Worm (Caenorhabditis elegans) whole organism, L4 larva: ENCODE results near the gene F59F4.3.

ENCODE experiments used
- D1046.2 ChIP-seq: fragments of 200-800 bp; sonication (Bioruptor generic); IDR thresholded peaks from 2 replicates; pipeline ENCODE4 v1.3.6; 2022; ENCODE audit warnings: missing genetic modification characterization, missing compliant biosample characterization
- F26F4.8 ChIP-seq: fragments of 200-800 bp; sonication (Bioruptor generic); conservative IDR thresholded peaks from 2 replicates; pipeline ENCODE4 v1.3.6; 2022; ENCODE audit warnings: missing genetic modification characterization, missing compliant biosample characterization
- F37D6.2 ChIP-seq: sonication (generic microtip); optimal IDR thresholded peaks from 2 replicates; lab custom pipeline; 2016; ENCODE audit warnings: mild to moderate bottlenecking, missing genetic modification characterization, missing compliant biosample characterization
- F44E2.7 ChIP-seq: fragments of 200-800 bp; sonication (Bioruptor generic); IDR thresholded peaks from 2 replicates; pipeline ENCODE4 v2.1.2; 2022; ENCODE audit warnings: missing genetic modification characterization, missing compliant biosample characterization
- R02D3.7 ChIP-seq: fragments of 150-350 bp; sonication (generic microtip); optimal IDR thresholded peaks from 3 replicates; lab custom pipeline; 2014; ENCODE audit warnings: missing biosample characterization, missing genetic modification characterization
- daf-12 ChIP-seq: fragments of 150-350 bp; optimal IDR thresholded peaks from 2 replicates; lab custom pipeline; 2014; ENCODE audit warnings: missing biosample characterization, missing genetic modification reagents, missing genetic modification characterization
- daf-16 ChIP-seq, 3 experiments: sonication (generic microtip); optimal IDR thresholded peaks; 2 replicates each; lab custom pipeline; 2016 to 2017; ENCODE audit warnings: missing genetic modification characterization in 3 of 3, missing genetic modification reagents in 3 of 3, mild to moderate bottlenecking in 2 of 3, missing compliant biosample characterization in 2 of 3, missing biosample characterization in 1 of 3, moderate library complexity in 1 of 3
- daf-8 ChIP-seq: fragments of 200-800 bp; sonication (Bioruptor generic); IDR thresholded peaks from 2 replicates; pipeline ENCODE4 v1.3.6; 2022; ENCODE audit warnings: missing genetic modification characterization, missing compliant biosample characterization
- dmd-6 ChIP-seq: fragments of 200-800 bp; sonication (Bioruptor generic); IDR thresholded peaks from 2 replicates; pipeline ENCODE4 v1.3.6; 2022; ENCODE audit warnings: missing genetic modification reagents, missing genetic modification characterization, missing compliant biosample characterization
- dmd-9 ChIP-seq: fragments of 200-800 bp; sonication (Bioruptor generic); IDR thresholded peaks from 2 replicates; pipeline ENCODE4 v1.3.6; 2022; ENCODE audit warnings: missing genetic modification reagents, missing genetic modification characterization, missing compliant biosample characterization
- duxl-1 ChIP-seq: sonication (generic microtip); optimal IDR thresholded peaks from 2 replicates; lab custom pipeline; 2016; ENCODE audit warnings: mild to moderate bottlenecking, missing genetic modification characterization, moderate library complexity, missing compliant biosample characterization; ENCODE audit not compliant: poor library complexity
- dve-1 ChIP-seq: sonication (generic microtip); optimal IDR thresholded peaks from 2 replicates; lab custom pipeline; 2017; ENCODE audit warnings: antibody characterized with exemption, mild to moderate bottlenecking, missing genetic modification characterization, missing compliant biosample characterization; ENCODE audit not compliant: insufficient read depth
- hif-1 ChIP-seq, 2 experiments: sonication (generic microtip); optimal IDR thresholded peaks; 2 replicates each; lab custom pipeline; 2016 to 2017; ENCODE audit warnings: missing compliant biosample characterization in 2 of 2, missing genetic modification characterization in 2 of 2, missing genetic modification reagents in 2 of 2, missing genotype in 2 of 2, mild to moderate bottlenecking in 1 of 2
- hlh-11 ChIP-seq: fragments of 200-800 bp; sonication (Bioruptor generic); optimal IDR thresholded peaks from 2 replicates; lab custom pipeline; 2018; ENCODE audit warnings: mild to moderate bottlenecking, missing genetic modification characterization, missing compliant biosample characterization
- hlh-30 ChIP-seq: sonication (generic microtip); optimal IDR thresholded peaks from 2 replicates; lab custom pipeline; 2017; ENCODE audit warnings: antibody characterized with exemption, mild to moderate bottlenecking, missing genetic modification characterization, missing compliant biosample characterization; ENCODE audit not compliant: insufficient read depth
- lin-13 ChIP-seq: fragments of 150-350 bp; optimal IDR thresholded peaks from 2 replicates; lab custom pipeline; 2014; ENCODE audit warnings: missing biosample characterization, missing genetic modification reagents, missing genetic modification characterization
- lin-29 ChIP-seq: fragments of 200-800 bp; sonication (Bioruptor generic); IDR thresholded peaks from 2 replicates; pipeline ENCODE4 v1.3.6; 2022; ENCODE audit warnings: missing genetic modification reagents, missing genetic modification characterization, missing compliant biosample characterization
- lsy-2 ChIP-seq, 2 experiments: fragments of 150-350 bp in 1 of 2; sonication (generic microtip) in 1 of 2; optimal IDR thresholded peaks; 2 replicates each; lab custom pipeline; 2014 to 2017; ENCODE audit warnings: missing biosample characterization in 2 of 2, missing genetic modification characterization in 2 of 2
- madf-5 ChIP-seq, 2 experiments: fragments of 200-800 bp; sonication (Bioruptor generic); IDR thresholded peaks; 2 replicates each; pipeline ENCODE4 v1.3.6; 2022; ENCODE audit warnings: missing compliant biosample characterization in 2 of 2, missing genetic modification characterization in 2 of 2
- madf-9 ChIP-seq: fragments of 200-800 bp; sonication (Bioruptor generic); conservative IDR thresholded peaks from 2 replicates; pipeline ENCODE4 v1.3.6; 2022; ENCODE audit warnings: missing genetic modification reagents, missing genetic modification characterization, missing compliant biosample characterization
- mep-1 ChIP-seq: fragments of 150-350 bp; sonication (generic microtip); optimal IDR thresholded peaks from 3 replicates; lab custom pipeline; 2014; ENCODE audit warnings: missing biosample characterization, missing genetic modification characterization
- mes-2 ChIP-seq: sonication (generic microtip); optimal IDR thresholded peaks from 2 replicates; lab custom pipeline; 2016; ENCODE audit warnings: missing genotype, mild to moderate bottlenecking, missing genetic modification characterization, missing compliant biosample characterization; ENCODE audit not compliant: poor library complexity, severe bottlenecking
- mxl-2 ChIP-seq: fragments of 200-800 bp; sonication (Bioruptor generic); conservative IDR thresholded peaks from 2 replicates; pipeline ENCODE4 v1.3.6; 2022; ENCODE audit warnings: missing genetic modification reagents, missing genetic modification characterization, missing compliant biosample characterization
- mxl-3 ChIP-seq: fragments of 200-800 bp; sonication (Bioruptor generic); optimal IDR thresholded peaks from 2 replicates; lab custom pipeline; 2018; ENCODE audit warnings: mild to moderate bottlenecking, missing genetic modification characterization, missing compliant biosample characterization
- nhr-10 ChIP-seq: fragments of 150-350 bp; optimal IDR thresholded peaks from 2 replicates; lab custom pipeline; 2014; ENCODE audit warnings: missing biosample characterization, missing genetic modification characterization
- nhr-28 ChIP-seq: fragments of 150-350 bp; optimal IDR thresholded peaks from 2 replicates; lab custom pipeline; 2014; ENCODE audit warnings: missing biosample characterization, missing genetic modification characterization
- nhr-77 ChIP-seq: fragments of 150-350 bp; optimal IDR thresholded peaks from 2 replicates; lab custom pipeline; 2014; ENCODE audit warnings: missing biosample characterization, missing genetic modification characterization
- snpc-1.2 ChIP-seq: fragments of 200-800 bp; sonication (Bioruptor generic); IDR thresholded peaks from 2 replicates; pipeline ENCODE4 v1.3.6; 2022; ENCODE audit warnings: missing genetic modification reagents, missing genetic modification characterization, missing compliant biosample characterization
- spr-3 ChIP-seq: fragments of 200-800 bp; sonication (Bioruptor generic); optimal IDR thresholded peaks from 2 replicates; lab custom pipeline; 2018; ENCODE audit warnings: mild to moderate bottlenecking, missing genetic modification characterization, missing compliant biosample characterization
- unc-62 ChIP-seq, 3 experiments: fragments of 150-350 bp in 1 of 3; sonication (generic microtip); optimal IDR thresholded peaks in 2 of 3; peaks in 1 of 3; 1 replicate in 1 of 3; 2 replicates in 2 of 3; lab custom pipeline; 2014 to 2017; ENCODE audit warnings: missing biosample characterization in 3 of 3, missing genetic modification characterization in 3 of 3, missing genetic modification reagents in 3 of 3, missing genotype in 1 of 3
- zfp-2 ChIP-seq: sonication (generic microtip); optimal IDR thresholded peaks from 2 replicates; lab custom pipeline; 2016; ENCODE audit warnings: mild to moderate bottlenecking, missing genetic modification characterization, missing compliant biosample characterization
- zip-2 ChIP-seq: fragments of 150-350 bp; optimal IDR thresholded peaks from 2 replicates; lab custom pipeline; 2014; ENCODE audit warnings: missing biosample characterization, missing genetic modification characterization
- ztf-11 ChIP-seq: fragments of 150-350 bp; optimal IDR thresholded peaks from 2 replicates; lab custom pipeline; 2014; ENCODE audit warnings: missing biosample characterization, missing genetic modification characterization

The F59F4.3 gene

ce11 chrX:15849397-15849935 is 2.1 kb upstream of the F59F4.3 start, which contains the start of gene acl-1 (continued):
- TF ChIP-seq mes-2: peak; percentile 85
- 0 out of 2 replicates have a peak, but pooled peaks have one; percentile 38 for TF ChIP-seq D1046.2 (GFP tag; lab: Robert Waterston, UW)
- TF ChIP-seq lin-13 (GFP tag; lab: Kevin White, UChicago): peak; percentile 14
- peak; percentile 76 for TF ChIP-seq F37D6.2 (tag; lab: Kevin White, UChicago)
- peak; percentile 9 for TF ChIP-seq hlh-30 (tag; lab: Kevin White, UChicago)
- TF ChIP-seq mxl-3 (GFP tag; lab: Kevin White, UChicago): peak; percentile 26
- TF ChIP-seq madf-9: 0 out of 2 replicates have a peak, but pooled peaks have one; percentile 33
- TF ChIP-seq spr-3 (GFP tag; lab: Kevin White, UChicago): peak; percentile 43
- no peak for TF ChIP-seq lin-29 (GFP tag; lab: Robert Waterston, UW)
- TF ChIP-seq snpc-1.2 (GFP tag; lab: Robert Waterston, UW): no peak
- TF ChIP-seq dmd-9 (GFP tag; lab: Robert Waterston, UW): peak; percentile 77
- peak in 1 of 2 experiments; percentile 43 for TF ChIP-seq unc-62 (GFP tag; optimal IDR thresholded peaks at IDR 0.05 in 1 of 2; lab: Kevin White, UChicago)
- TF ChIP-seq unc-62 (tag; optimal IDR thresholded peaks at IDR 0.05; lab: Kevin White, UChicago): no peak

- TF ChIP-seq daf-8 (GFP tag; lab: Robert Waterston, UW) (no peak), dve-1 (tag; lab: Kevin White, UChicago) (no peak), zip-2 (tag; lab: Kevin White, UChicago) (no peak), hif-1 (tag; optimal IDR thresholded peaks at IDR 0.05; lab: Kevin White, UChicago) (no peak), zfp-2 (tag; lab: Kevin White, UChicago) (no peak), mxl-2 (GFP tag; lab: Robert Waterston, UW) (no peak), duxl-1 (tag; lab: Kevin White, UChicago) (no peak), nhr-77 (tag; lab: Kevin White, UChicago) (no peak), hlh-30 (tag; lab: Kevin White, UChicago) (no peak), dmd-6 (no peak), F44E2.7 (GFP tag; lab: Robert Waterston, UW) (no peak), R02D3.7 (tag; lab: Kevin White, UChicago) (no peak), madf-5 (GFP tag; IDR thresholded peaks at IDR 0.05; lab: Robert Waterston, UW) (no peak), ztf-11 (tag; lab: Kevin White, UChicago) (no peak), mep-1 (tag; lab: Kevin White, UChicago) (no peak), lsy-2 (tag; optimal IDR thresholded peaks at IDR 0.05; lab: Kevin White, UChicago) (no peak)
Measured at ce11 chrX:15848867-15849266, 1.5 kb upstream of the F59F4.3 start.

ce11 chrX:15846552-15846951 is 841 bp downstream of the F59F4.3 start:
- peak; percentile 4 for TF ChIP-seq hlh-11 (tag; lab: Kevin White, UChicago)
- TF ChIP-seq daf-16 (GFP tag; optimal IDR thresholded peaks at IDR 0.05; lab: Kevin White, UChicago): no peak
- TF ChIP-seq daf-16 (tag; optimal IDR thresholded peaks at IDR 0.05; lab: Kevin White, UChicago): peak; percentile 17
- TF ChIP-seq zip-2 (tag; lab: Kevin White, UChicago): no peak
- TF ChIP-seq dmd-6: peak; percentile 21; the same call in 1 of the 2 replicates
- TF ChIP-seq dve-1 (tag; lab: Kevin White, UChicago): peak; percentile 27
- TF ChIP-seq nhr-28 (tag; lab: Kevin White, UChicago): peak; percentile 68
- TF ChIP-seq, all 104 proteins: peak for 5

- no peak for TF ChIP-seq F37D6.2 (tag; lab: Kevin White, UChicago)
- no peak for TF ChIP-seq nhr-10 (tag; lab: Kevin White, UChicago)
- no peak for TF ChIP-seq F26F4.8
- no peak for TF ChIP-seq daf-12 (tag; lab: Kevin White, UChicago)
- no peak for TF ChIP-seq mxl-2 (GFP tag; lab: Robert Waterston, UW)
- TF ChIP-seq, all 104 proteins: peak for 0
Measured at ce11 chrX:15844330-15844729, 3.1 kb downstream of the F59F4.3 start.
